Worm (Caenorhabditis elegans): ENCODE data around the gene acbp-6.
A peak's percentile ranks its signal among the peaks of the same experiment; 100 is the strongest.

Gene acbp-6

ce11 chrII:11971009-11971636, 2.4 kb downstream of the acbp-6 start:
- TF ChIP-seq nfyb-1 (GFP tag; IDR thresholded peaks at IDR 0.05) (peak; percentile 11; the same call in 1 of the 2 replicates), B0035.1 (tag; optimal IDR thresholded peaks at IDR 0.05) (no peak)

ce11 chrII:11969033-11969432, 4.5 kb downstream of the acbp-6 start:
- TF ChIP-seq Y56A3A.18 (GFP tag; IDR thresholded peaks at IDR 0.05) (no peak), lin-26 (GFP tag; IDR thresholded peaks at IDR 0.05) (0 out of 2 replicates have a peak, but pooled peaks have one; percentile 9), hrde-1 (tag; optimal IDR thresholded peaks at IDR 0.05; ENCODE audit: borderline replicate concordance) (no peak), hmg-1.2 (GFP tag; IDR thresholded peaks at IDR 0.05) (0 out of 2 replicates have a peak, but pooled peaks have one; percentile 3), zfh-2 (GFP tag; conservative IDR thresholded peaks at IDR 0.05) (peak; percentile 55; the same call in 1 of the 2 replicates), hsf-1 (GFP tag; IDR thresholded peaks at IDR 0.05) (0 out of 2 replicates have a peak, but pooled peaks have one; percentile 24)

ce11 chrII:11968275-11968674, 5.3 kb downstream of the acbp-6 start, which contains the start of gene mex-1:
TSS of gene mex-1 (plus strand) at chrII:11968637.
- TF ChIP-seq snpc-3.4 (tag; optimal IDR thresholded peaks at IDR 0.05) (peak; percentile 96), ceh-58 (GFP tag; IDR thresholded peaks at IDR 0.05) (no peak), ceh-40 (GFP tag; IDR thresholded peaks at IDR 0.05) (no peak), pbrm-1 (GFP tag; IDR thresholded peaks at IDR 0.05) (peak; percentile 87), bed-1 (GFP tag; IDR thresholded peaks at IDR 0.05) (no peak), ztf-26 (tag; optimal IDR thresholded peaks at IDR 0.05) (no peak), nfya-2 (GFP tag; IDR thresholded peaks at IDR 0.05) (0 out of 2 replicates have a peak, but pooled peaks have one; percentile 73), Y67H2A.10 (GFP tag; conservative IDR thresholded peaks at IDR 0.05) (0 out of 2 replicates have a peak, but pooled peaks have one; percentile 33), Y53F4B.3 (GFP tag; IDR thresholded peaks at IDR 0.05) (0 out of 2 replicates have a peak, but pooled peaks have one; percentile 31), cebp-2 (GFP tag; IDR thresholded peaks at IDR 0.05) (no peak), F57A8.1 (GFP tag; optimal IDR thresholded peaks at IDR 0.05) (no peak), tlf-1 (GFP tag; optimal IDR thresholded peaks at IDR 0.05) (peak; percentile 95), F39B2.1 (GFP tag; IDR thresholded peaks at IDR 0.05) (no peak), madf-8 (GFP tag; conservative IDR thresholded peaks at IDR 0.05) (peak; percentile 98), dox-1 (GFP tag; IDR thresholded peaks at IDR 0.05) (peak; percentile 90), lin-35 (GFP tag; optimal IDR thresholded peaks at IDR 0.05) (peak in 2 of 3 experiments; percentile 19 to 81), nfyb-1 (GFP tag; IDR thresholded peaks at IDR 0.05) (peak; percentile 85; the same call in 1 of the 2 replicates), F52B5.7 (tag; optimal IDR thresholded peaks at IDR 0.05) (no peak), aptf-2 (GFP tag; conservative IDR thresholded peaks at IDR 0.05) (0 out of 2 replicates have a peak, but pooled peaks have one; percentile 56), rec-8 (tag; optimal IDR thresholded peaks at IDR 0.05) (no peak), attf-3 (GFP tag; conservative IDR thresholded peaks at IDR 0.05) (peak; percentile 76), snpc-1.1 (tag; optimal IDR thresholded peaks at IDR 0.05; ENCODE audit: insufficient read depth) (peak; percentile 72), zfh-2 (GFP tag; conservative IDR thresholded peaks at IDR 0.05) (no peak), F37B4.10 (GFP tag; IDR thresholded peaks at IDR 0.05) (0 out of 2 replicates have a peak, but pooled peaks have one; percentile 32), ama-1 (optimal IDR thresholded peaks at IDR 0.05) (no peak), ama-1 (GFP tag; optimal IDR thresholded peaks at IDR 0.05) (no peak), F22D6.2 (tag; optimal IDR thresholded peaks at IDR 0.05) (no peak), ccch-3 (GFP tag; optimal IDR thresholded peaks at IDR 0.05) (no peak), attf-6 (GFP tag; IDR thresholded peaks at IDR 0.05) (peak; percentile 78), nfya-1 (tag; optimal IDR thresholded peaks at IDR 0.05; ENCODE audit: borderline replicate concordance, insufficient read depth) (no peak), B0019.2 (GFP tag; conservative IDR thresholded peaks at IDR 0.05) (peak; percentile 91), madf-6 (GFP tag; IDR thresholded peaks at IDR 0.05) (peak; percentile 100), nhr-120 (GFP tag; IDR thresholded peaks at IDR 0.05) (no peak), C17E4.6 (GFP tag; IDR thresholded peaks at IDR 0.05) (peak; percentile 95), unc-62 (GFP tag; optimal IDR thresholded peaks at IDR 0.05) (no peak), T07F8.4 (tag; optimal IDR thresholded peaks at IDR 0.05) (no peak), F57C9.4 (tag; optimal IDR thresholded peaks at IDR 0.05) (no peak)
